Fruit fly (Drosophila melanogaster) whole organism, pupa: ENCODE results near the gene CG34426.

Experiments used
- CG10348 ChIP-seq: fragments of 200-800 bp; sonication (Bioruptor generic); IDR thresholded peaks from 2 replicates; pipeline ENCODE4 v1.3.6; 2022; ENCODE audit warnings: missing biosample characterization, missing genetic modification characterization
- CG12605 ChIP-seq: fragments of 200-800 bp; sonication (Bioruptor generic); IDR thresholded peaks from 2 replicates; pipeline ENCODE4 v1.3.6; 2022; ENCODE audit warnings: missing biosample characterization, missing genetic modification characterization
- CG13204 ChIP-seq: fragments of 200-800 bp; sonication (Bioruptor generic); optimal IDR thresholded peaks from 2 replicates; lab custom pipeline; 2018; ENCODE audit warnings: missing biosample characterization, mild to moderate bottlenecking, missing genetic modification characterization, moderate library complexity
- CG14655 ChIP-seq: fragments of 200-800 bp; sonication (Bioruptor generic); optimal IDR thresholded peaks from 3 replicates; lab custom pipeline; 2017; ENCODE audit warnings: mild to moderate bottlenecking, missing biosample characterization, missing genetic modification reagents, missing genetic modification characterization
- CG17806 ChIP-seq: fragments of 200-800 bp; sonication (Bioruptor generic); optimal IDR thresholded peaks from 2 replicates; lab custom pipeline; 2018; ENCODE audit warnings: missing biosample characterization, mild to moderate bottlenecking, missing genetic modification characterization, moderate library complexity
- CG32121 ChIP-seq: fragments of 200-800 bp; sonication (Bioruptor generic); IDR thresholded peaks from 2 replicates; pipeline ENCODE4 v1.3.6; 2022; ENCODE audit warnings: missing biosample characterization, missing genetic modification characterization
- CG8159 ChIP-seq: fragments of 200-800 bp; sonication (Bioruptor generic); optimal IDR thresholded peaks from 3 replicates; lab custom pipeline; 2018; ENCODE audit warnings: missing biosample characterization, mild to moderate bottlenecking, missing genetic modification characterization, moderate library complexity
- CG8301 ChIP-seq: fragments of 200-800 bp; sonication (Bioruptor generic); optimal IDR thresholded peaks from 2 replicates; lab custom pipeline; 2018; ENCODE audit warnings: missing biosample characterization, mild to moderate bottlenecking, missing genetic modification characterization
- CG9948 ChIP-seq: fragments of 200-800 bp; sonication (Bioruptor generic); optimal IDR thresholded peaks from 2 replicates; lab custom pipeline; 2018; ENCODE audit warnings: missing biosample characterization, mild to moderate bottlenecking, missing genetic modification characterization, moderate library complexity
- D1 ChIP-seq: fragments of 200-800 bp; sonication (Bioruptor generic); optimal IDR thresholded peaks from 2 replicates; lab custom pipeline; 2018; ENCODE audit warnings: missing biosample characterization, mild to moderate bottlenecking, missing genetic modification characterization, moderate library complexity
- EcR ChIP-seq: fragments of 200-800 bp; sonication (Bioruptor generic); optimal IDR thresholded peaks from 3 replicates; lab custom pipeline; 2019; ENCODE audit warnings: missing biosample characterization, missing genetic modification characterization, mild to moderate bottlenecking, moderate library complexity, missing genetic modification reagents
- fd96Ca ChIP-seq: fragments of 200-800 bp; sonication (Bioruptor generic); IDR thresholded peaks from 3 replicates; pipeline ENCODE4 v1.3.6; 2022; ENCODE audit warnings: missing biosample characterization, missing genetic modification characterization
- rn ChIP-seq: fragments of 200-800 bp; sonication (Bioruptor generic); IDR thresholded peaks from 2 replicates; pipeline ENCODE4 v1.3.6; 2022; ENCODE audit warnings: missing biosample characterization, missing genetic modification characterization

dm6 chr3L:8798129-8798528, 4.1 kb upstream of the CG34426 start:
- no peak for TF ChIP-seq CG17806 (tag; lab: Kevin White, UChicago)
- no peak for TF ChIP-seq fd96Ca (GFP tag; lab: Robert Waterston, UW)
- TF ChIP-seq CG10348 (GFP tag; lab: Robert Waterston, UW) = no peak
- no peak for TF ChIP-seq CG13204 (GFP tag; lab: Kevin White, UChicago)
- TF ChIP-seq EcR (GFP tag; lab: Kevin White, UChicago) = no peak
- TF ChIP-seq CG8159 (tag; lab: Kevin White, UChicago) = no peak
- no peak for TF ChIP-seq CG12605 (GFP tag; lab: Robert Waterston, UW)
- no peak for TF ChIP-seq rn (GFP tag; lab: Robert Waterston, UW)
- no peak for TF ChIP-seq D1 (tag; lab: Kevin White, UChicago)
- no peak for TF ChIP-seq CG9948 (tag; lab: Kevin White, UChicago)
- no peak for TF ChIP-seq CG32121 (GFP tag; lab: Robert Waterston, UW)
- no peak for TF ChIP-seq CG8301 (tag; lab: Kevin White, UChicago)
- TF ChIP-seq CG14655 (GFP tag; lab: Kevin White, UChicago) = no peak
